Comparison of ENCODE assay signal across 5 worm cellular contexts in the genomic region with DNA sequence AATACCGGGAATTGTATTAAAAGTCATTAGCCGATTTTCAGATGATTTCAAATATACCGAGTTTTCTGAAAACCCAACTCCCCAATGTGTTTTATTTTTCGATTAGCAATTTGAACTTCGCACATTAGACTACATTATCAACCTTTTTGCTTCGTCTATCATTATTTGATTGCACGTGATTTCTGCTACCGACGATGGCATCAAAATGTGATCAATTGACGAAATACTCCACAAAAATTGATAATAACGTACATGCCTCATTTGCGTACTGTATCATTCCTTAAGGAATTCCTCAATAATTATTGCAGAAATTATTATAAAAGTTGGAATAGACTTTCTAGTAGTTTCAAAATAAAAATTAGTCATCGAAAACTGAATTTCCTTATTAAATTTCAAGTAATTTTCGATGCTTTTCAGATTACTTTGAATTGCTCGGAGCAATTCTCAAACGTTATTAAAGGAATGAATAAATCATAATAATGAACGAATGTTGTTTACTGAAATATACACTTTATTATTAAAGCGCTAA.
TF ChIP-seq lines count a peak whose summit lies in the region.

No protein-coding gene starts in this region.

TF ChIP-seq in whole organism, L1 larva, 84 proteins besides CTCF, POLR2A, EP300 and RAD21:
- TF ChIP-seq nhr-11 (tag; optimal IDR thresholded peaks at IDR 0.05; lab: Kevin White, UChicago) (no peak), hlh-4 (tag; optimal IDR thresholded peaks at IDR 0.05; lab: Kevin White, UChicago) (no peak), nhr-20 (tag; optimal IDR thresholded peaks at IDR 0.05; lab: Kevin White, UChicago) (peak; percentile 38), ceh-90 (tag; optimal IDR thresholded peaks at IDR 0.05; lab: Kevin White, UChicago) (no peak), lin-35 (GFP tag; optimal IDR thresholded peaks at IDR 0.05; lab: Kevin White, UChicago) (peak in 1 of 2 experiments; percentile 4), elt-2 (tag; optimal IDR thresholded peaks at IDR 0.05; lab: Kevin White, UChicago) (peak; percentile 72)

TF ChIP-seq in whole organism, L2 larva, 48 proteins besides CTCF, POLR2A, EP300 and RAD21:
- TF ChIP-seq fos-1 (tag; optimal IDR thresholded peaks at IDR 0.05; lab: Kevin White, UChicago) (peak; percentile 40), sma-9 (GFP tag; optimal IDR thresholded peaks at IDR 0.05; lab: Kevin White, UChicago) (peak; percentile 54), sma-9 (tag; optimal IDR thresholded peaks at IDR 0.05; lab: Kevin White, UChicago) (no peak), crh-2 (tag; optimal IDR thresholded peaks at IDR 0.05; lab: Kevin White, UChicago) (peak; percentile 27), lin-39 (tag; optimal IDR thresholded peaks at IDR 0.05; lab: Kevin White, UChicago) (no peak), gmeb-1 (tag; optimal IDR thresholded peaks at IDR 0.05; lab: Kevin White, UChicago) (peak; percentile 7)

TF ChIP-seq in whole organism, L3 larva, 47 proteins besides CTCF, POLR2A, EP300 and RAD21:
- TF ChIP-seq ama-1 (optimal IDR thresholded peaks at IDR 0.05; lab: Kevin White, UChicago) (no peak), hmg-11 (tag; optimal IDR thresholded peaks at IDR 0.05; lab: Kevin White, UChicago) (no peak), elt-2 (tag; optimal IDR thresholded peaks at IDR 0.05; lab: Kevin White, UChicago) (peak; percentile 77), pqm-1 (tag; optimal IDR thresholded peaks at IDR 0.05; lab: Kevin White, UChicago) (peak; percentile 74), pha-4 (tag; optimal IDR thresholded peaks at IDR 0.05; lab: Kevin White, UChicago) (peak; percentile 13)

TF ChIP-seq in whole organism, L4 larva, 104 proteins besides CTCF, POLR2A, EP300 and RAD21:
- TF ChIP-seq dmd-6 (GFP tag; IDR thresholded peaks at IDR 0.05; lab: Robert Waterston, UW) = peak; percentile 70
- TF ChIP-seq lim-7 (GFP tag; IDR thresholded peaks at IDR 0.05; lab: Robert Waterston, UW) = no peak
- peak; percentile 61 for TF ChIP-seq nhr-28 (tag; optimal IDR thresholded peaks at IDR 0.05; lab: Kevin White, UChicago)
- peak; percentile 59 for TF ChIP-seq hlh-11 (tag; optimal IDR thresholded peaks at IDR 0.05; lab: Kevin White, UChicago)
- no peak for TF ChIP-seq daf-16 (GFP tag; optimal IDR thresholded peaks at IDR 0.05; lab: Kevin White, UChicago)
- peak; percentile 37 for TF ChIP-seq daf-16 (tag; optimal IDR thresholded peaks at IDR 0.05; lab: Kevin White, UChicago)
- peak; percentile 67 for TF ChIP-seq dve-1 (tag; optimal IDR thresholded peaks at IDR 0.05; lab: Kevin White, UChicago; ENCODE audit: insufficient read depth)
- no peak for TF ChIP-seq lin-29 (GFP tag; IDR thresholded peaks at IDR 0.05; lab: Robert Waterston, UW)
- TF ChIP-seq aha-1 (tag; lab: Kevin White, UChicago) = peak; percentile 74
- TF ChIP-seq pqm-1 (tag; optimal IDR thresholded peaks at IDR 0.05; lab: Kevin White, UChicago) = peak; percentile 65
- TF ChIP-seq mdl-1 (tag; optimal IDR thresholded peaks at IDR 0.05; lab: Kevin White, UChicago) = no peak
- TF ChIP-seq hlh-30 (tag; optimal IDR thresholded peaks at IDR 0.05; lab: Kevin White, UChicago; ENCODE audit: insufficient read depth) = peak; percentile 32
- peak in 1 of 2 experiments; percentile 88 for TF ChIP-seq unc-62 (GFP tag; optimal IDR thresholded peaks at IDR 0.05 in 1 of 2; lab: Kevin White, UChicago)
- no peak for TF ChIP-seq unc-62 (tag; optimal IDR thresholded peaks at IDR 0.05; lab: Kevin White, UChicago)

TF ChIP-seq in whole organism, young adult, 124 proteins besides CTCF, POLR2A, EP300 and RAD21:
- TF ChIP-seq tbx-9 (tag; optimal IDR thresholded peaks at IDR 0.05; lab: Kevin White, UChicago; ENCODE audit: borderline replicate concordance) (no peak), gei-17 (GFP tag; optimal IDR thresholded peaks at IDR 0.05; lab: Kevin White, UChicago) (no peak), nhr-80 (tag; optimal IDR thresholded peaks at IDR 0.05; lab: Kevin White, UChicago) (peak; percentile 66), cebp-1 (GFP tag; IDR thresholded peaks at IDR 0.05; lab: Robert Waterston, UW) (no peak), cebp-1 (tag; optimal IDR thresholded peaks at IDR 0.05; lab: Kevin White, UChicago) (peak; percentile 14)
